Fruit fly (Drosophila melanogaster): ENCODE data around the gene ssh.

- no peak for TF ChIP-seq Pif1A (GFP tag; optimal IDR thresholded peaks at IDR 0.05)
- TF ChIP-seq Snoo (tag; optimal IDR thresholded peaks at IDR 0.05), result no peak
- TF ChIP-seq Pif1B (GFP tag; optimal IDR thresholded peaks at IDR 0.05), result no peak
- TF ChIP-seq CG34367 (tag; optimal IDR thresholded peaks at IDR 0.05), result no peak
- TF ChIP-seq CG9948 (tag; optimal IDR thresholded peaks at IDR 0.05), result no peak
- TF ChIP-seq EcR (GFP tag; optimal IDR thresholded peaks at IDR 0.05), result no peak
- TF ChIP-seq fd96Ca (GFP tag; IDR thresholded peaks at IDR 0.05), result 0 out of 3 replicates have a peak, but pooled peaks have one; percentile 13
- no peak for TF ChIP-seq CG8159 (tag; optimal IDR thresholded peaks at IDR 0.05)
- TF ChIP-seq CG4496 (GFP tag; IDR thresholded peaks at IDR 0.05), result 0 out of 3 replicates have a peak, but pooled peaks have one; percentile 28
- TF ChIP-seq CG13204 (GFP tag; optimal IDR thresholded peaks at IDR 0.05), result no peak
- TF ChIP-seq CG8301 (tag; optimal IDR thresholded peaks at IDR 0.05), result no peak
- TF ChIP-seq CG14655 (GFP tag; optimal IDR thresholded peaks at IDR 0.05), result no peak
- no peak for TF ChIP-seq CG10348 (GFP tag; IDR thresholded peaks at IDR 0.05)
Measured at dm6 chr3R:24944920-24945853, at the start of gene ssh, which contains the start of gene Nmnat.
